Fruit fly (Drosophila melanogaster) whole organism, embryonic: ENCODE data around the gene CG5665.

Source experiments
- Aef1 ChIP-seq: fragments of 200-800 bp; sonication (Bioruptor generic); IDR thresholded peaks from 3 replicates; pipeline ENCODE4 v1.3.6; 2022; ENCODE audit warnings: missing biosample characterization, missing genetic modification characterization
- Antp ChIP-seq: fragments of 200-800 bp; sonication (Bioruptor generic); optimal IDR thresholded peaks from 3 replicates; lab custom pipeline; 2016; ENCODE audit warnings: missing biosample characterization, missing genetic modification characterization
- Atf3 ChIP-seq: fragments of 200-800 bp; sonication (Bioruptor generic); optimal IDR thresholded peaks from 3 replicates; lab custom pipeline; 2016; ENCODE audit warnings: missing biosample characterization, missing genetic modification characterization
- B-H2 ChIP-seq: fragments of 200-800 bp; sonication (Bioruptor generic); optimal IDR thresholded peaks from 2 replicates; lab custom pipeline; 2018; ENCODE audit warnings: missing biosample characterization, mild to moderate bottlenecking, missing genetic modification characterization
- CG10366 ChIP-seq: fragments of 200-800 bp; sonication (Bioruptor generic); IDR thresholded peaks from 2 replicates; pipeline ENCODE4 v1.3.6; 2022; ENCODE audit warnings: missing biosample characterization, missing genetic modification characterization
- CG13123 ChIP-seq: fragments of 200-800 bp; sonication (Bioruptor generic); optimal IDR thresholded peaks from 2 replicates; lab custom pipeline; 2016; ENCODE audit warnings: missing biosample characterization, missing genetic modification characterization
- CG14667 ChIP-seq: fragments of 200-800 bp; sonication (Bioruptor generic); IDR thresholded peaks from 2 replicates; pipeline ENCODE4 v1.3.6; 2022; ENCODE audit warnings: missing biosample characterization, missing genetic modification characterization
- CG17328 ChIP-seq: fragments of 200-800 bp; sonication (Bioruptor generic); IDR thresholded peaks from 2 replicates; pipeline ENCODE4 v1.3.6; 2022; ENCODE audit warnings: missing biosample characterization, missing genetic modification characterization
- CG17359 ChIP-seq: fragments of 200-800 bp; sonication (Bioruptor generic); optimal IDR thresholded peaks from 3 replicates; lab custom pipeline; 2018; ENCODE audit warnings: missing biosample characterization, mild to moderate bottlenecking, missing genetic modification characterization, moderate library complexity
- CG4282 ChIP-seq: fragments of 200-800 bp; sonication (Bioruptor generic); optimal IDR thresholded peaks from 2 replicates; lab custom pipeline; 2016; ENCODE audit warnings: missing biosample characterization, missing genetic modification characterization
- CG4820 ChIP-seq: fragments of 200-800 bp; sonication (Bioruptor generic); optimal IDR thresholded peaks from 3 replicates; lab custom pipeline; 2016; ENCODE audit warnings: missing biosample characterization, missing genetic modification characterization
- CG6689 ChIP-seq: fragments of 200-800 bp; sonication (Bioruptor generic); IDR thresholded peaks from 2 replicates; pipeline ENCODE4 v1.3.6; 2022; ENCODE audit warnings: missing biosample characterization, missing genetic modification characterization
- CG7372 ChIP-seq: fragments of 200-800 bp; sonication (Bioruptor generic); IDR thresholded peaks from 2 replicates; pipeline ENCODE4 v1.3.6; 2022; ENCODE audit warnings: missing biosample characterization, missing genetic modification characterization
- CG7963 ChIP-seq: fragments of 200-800 bp; sonication (Bioruptor generic); IDR thresholded peaks from 3 replicates; pipeline ENCODE4 v1.3.6; 2022; ENCODE audit warnings: missing biosample characterization, missing genetic modification characterization; ENCODE audit not compliant: partially characterized antibody
- CG9727 ChIP-seq: fragments of 200-800 bp; sonication (Bioruptor generic); optimal IDR thresholded peaks from 3 replicates; lab custom pipeline; 2017; ENCODE audit warnings: missing biosample characterization, mild to moderate bottlenecking, missing genetic modification characterization
- CkIIα-i1 ChIP-seq: fragments of 200-800 bp; sonication (Bioruptor generic); IDR thresholded peaks from 2 replicates; pipeline ENCODE4 v1.3.6; 2022; ENCODE audit warnings: missing biosample characterization, missing genetic modification characterization
- CrebB ChIP-seq: fragments of 200-800 bp; sonication (Bioruptor generic); optimal IDR thresholded peaks from 3 replicates; lab custom pipeline; 2018; ENCODE audit warnings: missing biosample characterization, mild to moderate bottlenecking, missing genetic modification characterization
- D ChIP-seq, 2 experiments: fragments of 200-800 bp in 1 of 2; fragments of >200 bp in 1 of 2; sonication (Bioruptor generic) in 1 of 2; optimal IDR thresholded peaks; 2 replicates in 1 of 2; 3 replicates in 1 of 2; lab custom pipeline; 2017; ENCODE audit warnings: mild to moderate bottlenecking in 1 of 2, missing biosample characterization in 1 of 2, missing genetic modification characterization in 1 of 2, missing genetic modification reagents in 1 of 2
- Dll ChIP-seq: fragments of 200-800 bp; sonication (Bioruptor generic); IDR thresholded peaks from 4 replicates; pipeline ENCODE4 v1.3.6; 2022; ENCODE audit warnings: missing biosample characterization, missing genetic modification characterization; ENCODE audit not compliant: partially characterized antibody
- Dref ChIP-seq: fragments of 200-800 bp; sonication (Bioruptor generic); IDR thresholded peaks from 2 replicates; pipeline ENCODE4 v1.3.6; 2022; ENCODE audit warnings: missing biosample characterization, missing genetic modification characterization
- H15 ChIP-seq: fragments of 200-800 bp; sonication (Bioruptor generic); IDR thresholded peaks from 3 replicates; pipeline ENCODE4 v1.3.6; 2022; ENCODE audit warnings: missing biosample characterization, missing genetic modification characterization
- Hey ChIP-seq: fragments of 200-800 bp; sonication (Bioruptor generic); optimal IDR thresholded peaks from 3 replicates; lab custom pipeline; 2018; ENCODE audit warnings: missing biosample characterization, mild to moderate bottlenecking, missing genetic modification characterization
- HmgZ ChIP-seq: fragments of 200-800 bp; sonication (Bioruptor generic); optimal IDR thresholded peaks from 2 replicates; lab custom pipeline; 2018; ENCODE audit warnings: missing biosample characterization, mild to moderate bottlenecking, missing genetic modification characterization
- Hr78 ChIP-seq, 2 experiments: fragments of 200-800 bp in 1 of 2; fragments of >200 bp in 1 of 2; sonication (Bioruptor generic) in 1 of 2; optimal IDR thresholded peaks; 2 replicates each; lab custom pipeline; 2017 to 2019; ENCODE audit warnings: missing biosample characterization in 2 of 2, missing genetic modification characterization in 2 of 2, mild to moderate bottlenecking in 1 of 2, moderate library complexity in 1 of 2
- MBD-R2 ChIP-seq: fragments of 200-800 bp; sonication (Bioruptor generic); IDR thresholded peaks from 2 replicates; pipeline ENCODE4 v1.3.6; 2022; ENCODE audit warnings: missing biosample characterization, missing genetic modification characterization
- Med ChIP-seq: fragments of 200-800 bp; sonication (Bioruptor generic); peaks from one replicate; lab custom pipeline; 2016; ENCODE audit warnings: missing biosample characterization, missing genetic modification characterization, mild to moderate bottlenecking, inconsistent platforms, moderate library complexity
- Meics ChIP-seq: fragments of 200-800 bp; sonication (Bioruptor generic); optimal IDR thresholded peaks from 2 replicates; lab custom pipeline; 2017; ENCODE audit warnings: missing biosample characterization, mild to moderate bottlenecking, missing genetic modification characterization
- Nf-YA ChIP-seq: fragments of 200-800 bp; sonication (Bioruptor generic); IDR thresholded peaks from 2 replicates; pipeline ENCODE4 v1.3.6; 2022; ENCODE audit warnings: missing biosample characterization, missing genetic modification characterization
- Pdp1 ChIP-seq, 2 experiments: fragments of 200-800 bp; sonication (Bioruptor generic); optimal IDR thresholded peaks; 3 replicates each; lab custom pipeline; 2016; ENCODE audit warnings: missing biosample characterization in 2 of 2, missing genetic modification characterization in 2 of 2, mild to moderate bottlenecking in 1 of 2, moderate library complexity in 1 of 2
- Poxn ChIP-seq: fragments of 200-800 bp; sonication (Bioruptor generic); IDR thresholded peaks from 2 replicates; pipeline ENCODE4 v1.3.6; 2022; ENCODE audit warnings: missing biosample characterization, missing genetic modification characterization
- croc ChIP-seq: fragments of 200-800 bp; sonication (Bioruptor generic); conservative IDR thresholded peaks from 3 replicates; pipeline ENCODE4 v1.3.6; 2022; ENCODE audit warnings: missing biosample characterization, missing genetic modification characterization
- crp ChIP-seq, 2 experiments: fragments of 200-800 bp; sonication (Bioruptor generic); optimal IDR thresholded peaks; 2 replicates in 1 of 2; 3 replicates in 1 of 2; lab custom pipeline; 2017; ENCODE audit warnings: missing biosample characterization in 2 of 2, missing genetic modification characterization in 2 of 2, mild to moderate bottlenecking in 1 of 2, moderate library complexity in 1 of 2
- fru ChIP-seq: fragments of >200 bp; optimal IDR thresholded peaks from 2 replicates; lab custom pipeline; 2017
- grn ChIP-seq: fragments of 200-800 bp; sonication (Bioruptor generic); optimal IDR thresholded peaks from 3 replicates; lab custom pipeline; 2017; ENCODE audit warnings: missing biosample characterization, missing genetic modification characterization
- hth ChIP-seq: fragments of >200 bp; optimal IDR thresholded peaks from 2 replicates; lab custom pipeline; 2017; ENCODE audit warnings: inconsistent platforms
- jing ChIP-seq: fragments of 200-800 bp; sonication (Bioruptor generic); optimal IDR thresholded peaks from 2 replicates; lab custom pipeline; 2018; ENCODE audit warnings: missing biosample characterization, mild to moderate bottlenecking, missing genetic modification characterization
- lab ChIP-seq: fragments of 200-800 bp; sonication (Bioruptor generic); optimal IDR thresholded peaks from 3 replicates; lab custom pipeline; 2017; ENCODE audit warnings: missing biosample characterization, missing genetic modification characterization, mild to moderate bottlenecking, moderate library complexity, missing genetic modification reagents
- oc ChIP-seq: fragments of 200-800 bp; sonication (Bioruptor generic); optimal IDR thresholded peaks from 2 replicates; lab custom pipeline; 2018; ENCODE audit warnings: missing biosample characterization, mild to moderate bottlenecking, missing genetic modification characterization, moderate library complexity
- pzg ChIP-seq: fragments of 200-800 bp; sonication (Bioruptor generic); optimal IDR thresholded peaks from 3 replicates; lab custom pipeline; 2018; ENCODE audit warnings: missing biosample characterization, mild to moderate bottlenecking, missing genetic modification characterization, moderate library complexity
- ranshi ChIP-seq: fragments of 200-800 bp; sonication (Bioruptor generic); IDR thresholded peaks from 2 replicates; pipeline ENCODE4 v1.3.6; 2022; ENCODE audit warnings: missing biosample characterization, missing genetic modification characterization
- rib ChIP-seq: fragments of 200-800 bp; sonication (Bioruptor generic); IDR thresholded peaks from 2 replicates; pipeline ENCODE4 v1.3.6; 2022; ENCODE audit warnings: missing biosample characterization, missing genetic modification characterization
- schlank ChIP-seq: fragments of 200-800 bp; sonication (Bioruptor generic); optimal IDR thresholded peaks from 2 replicates; lab custom pipeline; 2018; ENCODE audit warnings: missing biosample characterization, mild to moderate bottlenecking, missing genetic modification characterization
- seq ChIP-seq: fragments of 200-800 bp; sonication (Bioruptor generic); IDR thresholded peaks from 2 replicates; pipeline ENCODE4 v1.3.6; 2022; ENCODE audit warnings: missing biosample characterization, missing genetic modification characterization
- sim ChIP-seq: fragments of 200-800 bp; sonication (Bioruptor generic); IDR thresholded peaks from 2 replicates; pipeline ENCODE4 v1.3.6; 2022; ENCODE audit warnings: missing biosample characterization, missing genetic modification characterization
- slp2 ChIP-seq: fragments of 200-800 bp; sonication (Bioruptor generic); optimal IDR thresholded peaks from 2 replicates; lab custom pipeline; 2016; ENCODE audit warnings: missing biosample characterization, missing genetic modification characterization
- tio ChIP-seq: fragments of 200-800 bp; sonication (Bioruptor generic); optimal IDR thresholded peaks from 2 replicates; lab custom pipeline; 2017; ENCODE audit warnings: missing biosample characterization, missing genetic modification characterization, inconsistent platforms
- trem ChIP-seq: fragments of 200-800 bp; optimal IDR thresholded peaks from 3 replicates; lab custom pipeline; 2019; ENCODE audit warnings: missing biosample characterization, mild to moderate bottlenecking, missing genetic modification characterization, moderate library complexity
- vvl ChIP-seq: fragments of 200-800 bp; sonication (Bioruptor generic); IDR thresholded peaks from 2 replicates; pipeline ENCODE4 v1.3.6; 2022; ENCODE audit warnings: missing biosample characterization, missing genetic modification characterization
- z ChIP-seq: fragments of 200-800 bp; sonication (Bioruptor generic); IDR thresholded peaks from 3 replicates; pipeline ENCODE4 v1.3.6; 2022; ENCODE audit warnings: missing biosample characterization, missing genetic modification characterization

CG5665 gene

DNA sequence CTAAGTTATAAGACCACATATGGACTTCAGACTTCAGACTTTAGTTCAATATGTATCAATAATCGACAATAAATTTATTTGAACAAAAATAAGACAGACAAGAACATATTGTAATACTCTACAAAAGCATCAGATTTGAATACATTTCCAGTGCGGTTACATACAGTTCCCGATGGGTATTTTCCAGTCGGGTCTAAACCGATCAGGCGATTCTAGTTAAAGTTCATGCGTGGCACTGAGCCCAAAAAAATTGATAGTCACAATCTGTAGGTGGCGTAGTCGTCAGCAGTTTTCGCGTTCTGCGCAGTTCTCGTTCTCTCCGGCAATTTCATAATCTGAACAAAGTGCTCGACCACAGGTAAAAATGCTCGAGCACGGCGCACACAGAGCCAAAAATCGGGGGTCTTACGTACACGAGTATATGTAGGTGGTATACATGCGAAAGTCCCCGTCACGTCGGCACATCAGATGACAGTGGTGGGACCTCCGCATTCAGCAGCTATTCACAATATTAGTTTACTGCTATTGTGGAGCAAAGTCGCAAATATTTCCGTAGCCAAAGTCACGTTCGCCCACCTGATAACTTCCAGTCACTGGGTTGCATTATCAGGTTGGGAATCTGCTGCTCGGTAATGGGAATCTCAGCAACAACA, 37.1 kb downstream of the CG5665 start (continued):
- peak; percentile 72 for TF ChIP-seq grn (GFP tag; lab: Kevin White, UChicago)
- TF ChIP-seq Hey (tag; lab: Kevin White, UChicago): peak; percentile 40
- peak; percentile 65 for TF ChIP-seq lab (GFP tag; lab: Kevin White, UChicago)
- no peak; the same call in 1 of the 2 replicates for TF ChIP-seq seq (GFP tag; lab: Robert Waterston, UW)
- no peak for TF ChIP-seq CkIIα-i1 (GFP tag; lab: Robert Waterston, UW)
- 0 out of 2 replicates have a peak, but pooled peaks have one; percentile 15 for TF ChIP-seq Dref (GFP tag; lab: Robert Waterston, UW)
- peak; percentile 31; the same call in 1 of the 2 replicates for TF ChIP-seq CG10366 (GFP tag; lab: Robert Waterston, UW)
- no peak for TF ChIP-seq CG7372 (GFP tag; lab: Robert Waterston, UW)
- TF ChIP-seq ranshi (GFP tag; lab: Robert Waterston, UW): 0 out of 2 replicates have a peak, but pooled peaks have one; percentile 41
- no peak for TF ChIP-seq oc
- no peak for TF ChIP-seq CG4282
- TF ChIP-seq CG13123 (GFP tag; lab: Kevin White, UChicago): no peak
- TF ChIP-seq MBD-R2 (GFP tag; lab: Robert Waterston, UW): peak; percentile 42; the same call in 1 of the 2 replicates
- peak; percentile 72 for TF ChIP-seq HmgZ (tag; lab: Kevin White, UChicago)
- 0 out of 2 replicates have a peak, but pooled peaks have one; percentile 34 for TF ChIP-seq CG6689
- TF ChIP-seq Hr78 (GFP tag; optimal IDR thresholded peaks at IDR 0.05; lab: Kevin White, UChicago): no peak
- no peak for TF ChIP-seq jing (GFP tag; lab: Kevin White, UChicago)
- TF ChIP-seq croc: no peak
- TF ChIP-seq CrebB (tag; lab: Kevin White, UChicago): peak; percentile 44
- TF ChIP-seq vvl (GFP tag; lab: Robert Waterston, UW): peak; percentile 25; the same call in 1 of the 2 replicates
- no peak for TF ChIP-seq D (optimal IDR thresholded peaks at IDR 0.05; lab: Kevin White, UChicago)
- no peak for TF ChIP-seq D (GFP tag; optimal IDR thresholded peaks at IDR 0.05; lab: Kevin White, UChicago)
- TF ChIP-seq slp2: no peak
- no peak for TF ChIP-seq hth (lab: Kevin White, UChicago)
- no peak for TF ChIP-seq trem
- no peak for TF ChIP-seq rib
- TF ChIP-seq CG9727 (GFP tag; lab: Kevin White, UChicago): peak; percentile 57
- TF ChIP-seq Atf3 (GFP tag; lab: Kevin White, UChicago): no peak
- peak; percentile 33; the same call in 1 of the 3 replicates for TF ChIP-seq Aef1
- TF ChIP-seq CG17359 (tag; lab: Kevin White, UChicago): no peak
- peak; percentile 24 for TF ChIP-seq tio (GFP tag; lab: Kevin White, UChicago)
- TF ChIP-seq z (GFP tag; lab: Robert Waterston, UW): no peak
- TF ChIP-seq Antp: peak; percentile 13
- TF ChIP-seq CG4820 (GFP tag; lab: Kevin White, UChicago): peak; percentile 59
- TF ChIP-seq Med (GFP tag; lab: Kevin White, UChicago): peak; percentile 87
- no peak for TF ChIP-seq crp (GFP tag; optimal IDR thresholded peaks at IDR 0.05; lab: Kevin White, UChicago)
- no peak for TF ChIP-seq sim (GFP tag; lab: Robert Waterston, UW)
- no peak for TF ChIP-seq CG14667
- TF ChIP-seq CG7963 (GFP tag; lab: Robert Waterston, UW): no peak
- no peak for TF ChIP-seq Dll
- peak; percentile 75 for TF ChIP-seq B-H2 (GFP tag; lab: Kevin White, UChicago)
- TF ChIP-seq Poxn (GFP tag; lab: Robert Waterston, UW): no peak
- no peak for TF ChIP-seq schlank (tag; lab: Kevin White, UChicago)
- TF ChIP-seq Pdp1 (GFP tag; optimal IDR thresholded peaks at IDR 0.05; lab: Kevin White, UChicago): peak; percentile 51 to 75
- TF ChIP-seq Nf-YA (GFP tag; lab: Robert Waterston, UW): no peak
- TF ChIP-seq H15 (GFP tag; lab: Robert Waterston, UW): no peak
- TF ChIP-seq fru: no peak
- TF ChIP-seq CG17328 (GFP tag; lab: Robert Waterston, UW): no peak
- TF ChIP-seq Meics (GFP tag; lab: Kevin White, UChicago): peak; percentile 76
- TF ChIP-seq pzg (GFP tag; lab: Kevin White, UChicago): no peak
